Worm (Caenorhabditis elegans): ENCODE data around the gene nhr-115.

DNA sequence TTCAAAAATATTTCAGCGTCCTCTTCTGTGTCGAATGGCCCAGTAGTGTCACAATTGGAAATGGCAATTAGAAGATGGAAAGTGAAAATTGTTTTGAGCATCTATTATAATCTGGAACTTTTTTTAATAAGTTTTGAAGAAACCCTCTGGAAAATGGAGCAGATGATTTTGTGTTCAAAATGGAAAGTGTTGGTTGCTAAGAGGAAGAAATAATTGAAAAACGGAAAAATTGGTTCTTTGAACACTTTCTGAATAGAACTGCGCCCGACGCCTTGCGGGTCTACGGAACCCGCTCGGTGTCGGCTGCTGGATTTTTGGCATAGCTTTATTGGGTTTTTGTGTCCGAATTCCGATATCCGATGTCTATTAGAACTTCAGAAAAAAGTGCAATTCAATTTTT, 43.8 kb downstream of the nhr-115 start, which contains the start of gene irld-28:
- no peak for TF ChIP-seq scrt-1 (GFP tag; IDR thresholded peaks at IDR 0.05)
- no peak for TF ChIP-seq ama-1 (optimal IDR thresholded peaks at IDR 0.05)
